Fruit fly (Drosophila melanogaster) whole organism: ENCODE measurements around the gene raskol.
A peak's percentile ranks its signal among the peaks of the same experiment; 100 is the strongest.

Experiments
- CG8478 ChIP-seq: fragments of >200 bp; optimal IDR thresholded peaks from 2 replicates; lab custom pipeline; 2018; ENCODE audit warnings: inconsistent platforms
- Dll ChIP-seq: fragments of >200 bp; optimal IDR thresholded peaks from 2 replicates; lab custom pipeline; 2017
- EcR ChIP-seq, 2 experiments: fragments of >200 bp; optimal IDR thresholded peaks; 2 replicates each; lab custom pipeline; 2017; ENCODE audit warnings: missing biosample characterization in 2 of 2, missing genetic modification characterization in 2 of 2, missing genetic modification reagents in 2 of 2
- pan ChIP-seq: fragments of >200 bp; optimal IDR thresholded peaks from 2 replicates; lab custom pipeline; 2017
- psq ChIP-seq: fragments of >200 bp; optimal IDR thresholded peaks from 2 replicates; lab custom pipeline; 2017
- usp ChIP-seq: fragments of >200 bp; optimal IDR thresholded peaks from 2 replicates; lab custom pipeline; 2017; ENCODE audit warnings: missing biosample characterization, missing genetic modification characterization, mixed read lengths

Gene raskol

dm6 chrX:17709546-17710272 lies at the start of gene raskol, which contains the start of gene CG8173:
Gene raskol (plus strand): TSS chrX:17710144.
Gene CG8173 (minus strand): TSS chrX:17709653.
- no peak for TF ChIP-seq CG8478 (lab: Kevin White, UChicago)
- no peak for TF ChIP-seq usp (GFP tag; lab: Kevin White, UChicago)
- no peak for TF ChIP-seq EcR (GFP tag; optimal IDR thresholded peaks at IDR 0.05; lab: Kevin White, UChicago)
- no peak for TF ChIP-seq Dll (lab: Kevin White, UChicago)
- TF ChIP-seq pan (lab: Kevin White, UChicago), result no peak
- TF ChIP-seq psq (lab: Kevin White, UChicago), result peak; percentile 66

- no peak for TF ChIP-seq usp (GFP tag; lab: Kevin White, UChicago)
- TF ChIP-seq Dll (lab: Kevin White, UChicago), result no peak
- no peak for TF ChIP-seq CG8478 (lab: Kevin White, UChicago)
- no peak for TF ChIP-seq pan (lab: Kevin White, UChicago)
- no peak for TF ChIP-seq psq (lab: Kevin White, UChicago)
- TF ChIP-seq EcR (GFP tag; optimal IDR thresholded peaks at IDR 0.05; lab: Kevin White, UChicago), result no peak
These were observed 38.2 kb upstream of the raskol start, which contains the start of gene CG12990 for dm6 chrX:17671788-17672187. Gene CG12990 (minus strand): TSS chrX:17671888.

- TF ChIP-seq psq (lab: Kevin White, UChicago) (no peak), EcR (GFP tag; optimal IDR thresholded peaks at IDR 0.05; lab: Kevin White, UChicago) (no peak), CG8478 (lab: Kevin White, UChicago) (no peak), Dll (lab: Kevin White, UChicago) (no peak), usp (GFP tag; lab: Kevin White, UChicago) (no peak), pan (lab: Kevin White, UChicago) (no peak)
These were observed 31.8 kb upstream of the raskol start for dm6 chrX:17677953-17678668.

- TF ChIP-seq psq (lab: Kevin White, UChicago) (no peak), pan (lab: Kevin White, UChicago) (no peak), CG8478 (lab: Kevin White, UChicago) (no peak), Dll (lab: Kevin White, UChicago) (no peak), EcR (GFP tag; optimal IDR thresholded peaks at IDR 0.05; lab: Kevin White, UChicago) (no peak), usp (GFP tag; lab: Kevin White, UChicago) (no peak)
These were observed 30.0 kb upstream of the raskol start for dm6 chrX:17679642-17680571.

dm6 chrX:17682745-17683505 lies 27.0 kb upstream of the raskol start:
- TF ChIP-seq CG8478 (lab: Kevin White, UChicago) (no peak), usp (GFP tag; lab: Kevin White, UChicago) (no peak), EcR (GFP tag; optimal IDR thresholded peaks at IDR 0.05; lab: Kevin White, UChicago) (no peak), pan (lab: Kevin White, UChicago) (no peak), psq (lab: Kevin White, UChicago) (no peak), Dll (lab: Kevin White, UChicago) (no peak)

dm6 chrX:17683506-17683858 lies 26.5 kb upstream of the raskol start:
- TF ChIP-seq EcR (GFP tag; optimal IDR thresholded peaks at IDR 0.05; lab: Kevin White, UChicago) (no peak), usp (GFP tag; lab: Kevin White, UChicago) (no peak), psq (lab: Kevin White, UChicago) (no peak), CG8478 (lab: Kevin White, UChicago) (no peak), Dll (lab: Kevin White, UChicago) (no peak), pan (lab: Kevin White, UChicago) (no peak)

- TF ChIP-seq pan (lab: Kevin White, UChicago), result no peak
- TF ChIP-seq Dll (lab: Kevin White, UChicago), result no peak
- no peak for TF ChIP-seq CG8478 (lab: Kevin White, UChicago)
- TF ChIP-seq psq (lab: Kevin White, UChicago), result no peak
- no peak for TF ChIP-seq usp (GFP tag; lab: Kevin White, UChicago)
- no peak for TF ChIP-seq EcR (GFP tag; optimal IDR thresholded peaks at IDR 0.05; lab: Kevin White, UChicago)
These were observed 23.8 kb upstream of the raskol start for dm6 chrX:17686179-17686578.

dm6 chrX:17692729-17693128 lies 17.2 kb upstream of the raskol start:
- no peak for TF ChIP-seq Dll (lab: Kevin White, UChicago)
- TF ChIP-seq EcR (GFP tag; optimal IDR thresholded peaks at IDR 0.05; lab: Kevin White, UChicago), result no peak
- no peak for TF ChIP-seq pan (lab: Kevin White, UChicago)
- TF ChIP-seq usp (GFP tag; lab: Kevin White, UChicago), result no peak
- no peak for TF ChIP-seq psq (lab: Kevin White, UChicago)
- TF ChIP-seq CG8478 (lab: Kevin White, UChicago), result no peak

- TF ChIP-seq usp (GFP tag; lab: Kevin White, UChicago), result no peak
- TF ChIP-seq pan (lab: Kevin White, UChicago), result no peak
- TF ChIP-seq Dll (lab: Kevin White, UChicago), result no peak
- no peak for TF ChIP-seq psq (lab: Kevin White, UChicago)
- no peak for TF ChIP-seq EcR (GFP tag; optimal IDR thresholded peaks at IDR 0.05; lab: Kevin White, UChicago)
- TF ChIP-seq CG8478 (lab: Kevin White, UChicago), result no peak
These were observed 15.7 kb upstream of the raskol start for dm6 chrX:17693981-17694872.
